Worm (Caenorhabditis elegans): ENCODE data around the gene B0034.4.

DNA sequence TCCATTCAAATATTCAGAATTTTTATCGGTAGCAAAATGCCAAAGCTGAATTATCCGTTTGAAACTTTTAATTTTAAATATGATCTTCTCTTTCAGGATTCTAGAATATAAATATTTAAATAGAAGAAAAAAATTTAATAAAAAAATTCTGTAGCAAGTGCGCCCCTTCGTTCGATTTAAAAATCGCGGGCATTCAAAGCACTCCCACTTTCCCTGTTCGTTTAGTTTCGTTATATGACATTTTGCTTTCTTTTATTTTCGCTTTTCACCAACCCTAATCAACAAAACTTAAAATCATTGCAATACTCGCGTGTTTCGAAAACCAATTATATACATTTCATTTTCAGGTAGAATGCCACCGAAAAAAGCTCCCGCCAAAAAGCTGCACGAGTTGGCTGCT, 47.7 kb downstream of the B0034.4 start, which contains the start of gene vrk-1:
- TF ChIP-seq ceh-13 (GFP tag; optimal IDR thresholded peaks at IDR 0.05) (no peak), pes-1 (GFP tag; IDR thresholded peaks at IDR 0.05) (no peak), ama-1 (optimal IDR thresholded peaks at IDR 0.05) (no peak), scrt-1 (GFP tag; IDR thresholded peaks at IDR 0.05) (no peak), tbx-37 (GFP tag; conservative IDR thresholded peaks at IDR 0.05) (no peak)
